Fruit fly (Drosophila melanogaster) whole organism, embryonic: ENCODE data around the gene CG34331.

Experiments used
- CG10321 ChIP-seq: fragments of 200-800 bp; sonication (Bioruptor generic); IDR thresholded peaks from 2 replicates; pipeline ENCODE4 v1.3.6; 2022; ENCODE audit warnings: missing biosample characterization, missing genetic modification characterization
- CG11093 ChIP-seq: fragments of 200-800 bp; sonication (Bioruptor generic); IDR thresholded peaks from 3 replicates; pipeline ENCODE4 v1.3.6; 2022; ENCODE audit warnings: missing biosample characterization, missing genetic modification characterization
- CG11247 ChIP-seq: fragments of 200-800 bp; sonication (Bioruptor generic); IDR thresholded peaks from 2 replicates; pipeline ENCODE4 v1.3.6; 2022; ENCODE audit warnings: missing biosample characterization, missing genetic modification characterization
- CG11504 ChIP-seq: fragments of 200-800 bp; sonication (Bioruptor generic); optimal IDR thresholded peaks from 3 replicates; lab custom pipeline; 2019; ENCODE audit warnings: missing biosample characterization, mild to moderate bottlenecking, missing genetic modification characterization, moderate library complexity
- CG13287 ChIP-seq: fragments of 200-800 bp; sonication (Bioruptor generic); IDR thresholded peaks from 2 replicates; pipeline ENCODE4 v1.3.6; 2022; ENCODE audit warnings: missing biosample characterization, missing genetic modification characterization; ENCODE audit not compliant: partially characterized antibody
- CG13894 ChIP-seq: fragments of 200-800 bp; sonication (Bioruptor generic); optimal IDR thresholded peaks from 3 replicates; lab custom pipeline; 2018; ENCODE audit warnings: missing biosample characterization, mild to moderate bottlenecking, missing genetic modification characterization, moderate library complexity
- CG15011 ChIP-seq: fragments of 200-800 bp; sonication (Bioruptor generic); optimal IDR thresholded peaks from 3 replicates; lab custom pipeline; 2018; ENCODE audit warnings: missing biosample characterization, mild to moderate bottlenecking, missing genetic modification characterization
- CG15696 ChIP-seq: fragments of 200-800 bp; sonication (Bioruptor generic); optimal IDR thresholded peaks from 2 replicates; lab custom pipeline; 2019; ENCODE audit warnings: missing biosample characterization, mild to moderate bottlenecking, missing genetic modification characterization, moderate library complexity
- CG1647 ChIP-seq: fragments of 200-800 bp; sonication (Bioruptor generic); optimal IDR thresholded peaks from 3 replicates; lab custom pipeline; 2016; ENCODE audit warnings: missing biosample characterization, missing genetic modification characterization
- CG17802 ChIP-seq: fragments of 200-800 bp; sonication (Bioruptor generic); optimal IDR thresholded peaks from 2 replicates; lab custom pipeline; 2018; ENCODE audit warnings: missing biosample characterization, mild to moderate bottlenecking, missing genetic modification characterization, moderate library complexity
- CG18599 ChIP-seq: fragments of 200-800 bp; sonication (Bioruptor generic); optimal IDR thresholded peaks from 3 replicates; lab custom pipeline; 2017; ENCODE audit warnings: missing biosample characterization, missing genetic modification characterization, mild to moderate bottlenecking, moderate library complexity, missing genetic modification reagents
- CG2120 ChIP-seq: fragments of 200-800 bp; sonication (Bioruptor generic); optimal IDR thresholded peaks from 3 replicates; lab custom pipeline; 2016; ENCODE audit warnings: missing biosample characterization, missing genetic modification characterization
- CG2712 ChIP-seq: fragments of 200-800 bp; optimal IDR thresholded peaks from 3 replicates; lab custom pipeline; 2019; ENCODE audit warnings: missing biosample characterization, mild to moderate bottlenecking, missing genetic modification characterization, moderate library complexity
- CG31388 ChIP-seq: fragments of 200-800 bp; sonication (Bioruptor generic); optimal IDR thresholded peaks from 2 replicates; lab custom pipeline; 2016; ENCODE audit warnings: missing biosample characterization, missing genetic modification characterization
- CG31441 ChIP-seq: fragments of 200-800 bp; sonication (Bioruptor generic); IDR thresholded peaks from 2 replicates; pipeline ENCODE4 v1.3.6; 2022; ENCODE audit warnings: missing biosample characterization, missing genetic modification characterization
- CG3281 ChIP-seq: fragments of 200-800 bp; sonication (Bioruptor generic); optimal IDR thresholded peaks from 3 replicates; lab custom pipeline; 2017; ENCODE audit warnings: missing biosample characterization, mild to moderate bottlenecking, missing genetic modification characterization
- CG33557 ChIP-seq: fragments of 200-800 bp; sonication (Bioruptor generic); optimal IDR thresholded peaks from 2 replicates; lab custom pipeline; 2019; ENCODE audit warnings: missing biosample characterization, mild to moderate bottlenecking, missing genetic modification characterization, moderate library complexity
- CG3847 ChIP-seq: fragments of 200-800 bp; sonication (Bioruptor generic); IDR thresholded peaks from 2 replicates; pipeline ENCODE4 v1.3.6; 2022; ENCODE audit warnings: missing biosample characterization, missing genetic modification characterization
- CG4424 ChIP-seq: fragments of 200-800 bp; sonication (Bioruptor generic); optimal IDR thresholded peaks from 3 replicates; lab custom pipeline; 2016; ENCODE audit warnings: missing biosample characterization, missing genetic modification characterization
- CG4854 ChIP-seq: fragments of 200-800 bp; sonication (Bioruptor generic); optimal IDR thresholded peaks from 2 replicates; lab custom pipeline; 2016; ENCODE audit warnings: missing biosample characterization, missing genetic modification characterization, inconsistent platforms
- CG6689 ChIP-seq: fragments of 200-800 bp; sonication (Bioruptor generic); IDR thresholded peaks from 2 replicates; pipeline ENCODE4 v1.3.6; 2022; ENCODE audit warnings: missing biosample characterization, missing genetic modification characterization
- CG7556 ChIP-seq: fragments of 200-800 bp; sonication (Bioruptor generic); optimal IDR thresholded peaks from 2 replicates; lab custom pipeline; 2017; ENCODE audit warnings: missing biosample characterization, mild to moderate bottlenecking, missing genetic modification characterization
- CoRest ChIP-seq: fragments of 200-800 bp; sonication (Bioruptor generic); optimal IDR thresholded peaks from 3 replicates; lab custom pipeline; 2018; ENCODE audit warnings: missing biosample characterization, mild to moderate bottlenecking, missing genetic modification characterization, moderate library complexity
- Dad ChIP-seq: fragments of 200-800 bp; sonication (Bioruptor generic); optimal IDR thresholded peaks from 3 replicates; lab custom pipeline; 2016; ENCODE audit warnings: missing biosample characterization, missing genetic modification characterization
- Dip2 ChIP-seq: fragments of 200-800 bp; sonication (Bioruptor generic); IDR thresholded peaks from 2 replicates; pipeline ENCODE4 v1.3.6; 2022; ENCODE audit warnings: missing biosample characterization, missing genetic modification characterization
- Dref ChIP-seq: fragments of 200-800 bp; sonication (Bioruptor generic); IDR thresholded peaks from 2 replicates; pipeline ENCODE4 v1.3.6; 2022; ENCODE audit warnings: missing biosample characterization, missing genetic modification characterization
- E2f2 ChIP-seq: fragments of 200-800 bp; sonication (Bioruptor generic); IDR thresholded peaks from 2 replicates; pipeline ENCODE4 v1.3.6; 2022; ENCODE audit warnings: missing biosample characterization, missing genetic modification characterization
- Gug ChIP-seq: fragments of 200-800 bp; sonication (Bioruptor generic); IDR thresholded peaks from 4 replicates; pipeline ENCODE4 v1.3.6; 2022; ENCODE audit warnings: missing biosample characterization, missing genetic modification characterization
- HLH4C ChIP-seq: fragments of 200-800 bp; sonication (Bioruptor generic); IDR thresholded peaks from 3 replicates; pipeline ENCODE4 v1.3.6; 2022; ENCODE audit warnings: missing biosample characterization, missing genetic modification characterization; ENCODE audit not compliant: partially characterized antibody
- Hey ChIP-seq: fragments of 200-800 bp; sonication (Bioruptor generic); optimal IDR thresholded peaks from 3 replicates; lab custom pipeline; 2018; ENCODE audit warnings: missing biosample characterization, mild to moderate bottlenecking, missing genetic modification characterization
- Jarid2 ChIP-seq: fragments of 200-800 bp; sonication (Bioruptor generic); optimal IDR thresholded peaks from 3 replicates; lab custom pipeline; 2017; ENCODE audit warnings: mild to moderate bottlenecking, missing biosample characterization, missing genetic modification reagents, missing genetic modification characterization
- Lim3 ChIP-seq: fragments of 200-800 bp; sonication (Bioruptor generic); IDR thresholded peaks from 2 replicates; pipeline ENCODE4 v1.3.6; 2022; ENCODE audit warnings: missing biosample characterization, missing genetic modification characterization
- MESR4 ChIP-seq: fragments of 200-800 bp; sonication (Bioruptor generic); optimal IDR thresholded peaks from 2 replicates; lab custom pipeline; 2018; ENCODE audit warnings: missing biosample characterization, mild to moderate bottlenecking, missing genetic modification characterization, moderate library complexity
- Med ChIP-seq: fragments of 200-800 bp; sonication (Bioruptor generic); peaks from one replicate; lab custom pipeline; 2016; ENCODE audit warnings: missing biosample characterization, missing genetic modification characterization, mild to moderate bottlenecking, inconsistent platforms, moderate library complexity
- Mrtf ChIP-seq: fragments of 200-800 bp; sonication (Bioruptor generic); IDR thresholded peaks from 3 replicates; pipeline ENCODE4 v1.3.6; 2022; ENCODE audit warnings: missing biosample characterization, missing genetic modification characterization
- Poxn ChIP-seq: fragments of 200-800 bp; sonication (Bioruptor generic); IDR thresholded peaks from 2 replicates; pipeline ENCODE4 v1.3.6; 2022; ENCODE audit warnings: missing biosample characterization, missing genetic modification characterization
- Sry-δ ChIP-seq: fragments of 200-800 bp; sonication (Bioruptor generic); optimal IDR thresholded peaks from 2 replicates; lab custom pipeline; 2016; ENCODE audit warnings: missing biosample characterization, missing genetic modification characterization
- bbx ChIP-seq: fragments of 200-800 bp; sonication (Bioruptor generic); IDR thresholded peaks from 2 replicates; pipeline ENCODE4 v1.3.6; 2022; ENCODE audit warnings: missing biosample characterization, missing genetic modification characterization; ENCODE audit not compliant: partially characterized antibody
- eve ChIP-seq, 2 experiments: fragments of >200 bp; optimal IDR thresholded peaks; 2 replicates each; lab custom pipeline; 2017; ENCODE audit warnings: missing biosample characterization in 2 of 2, missing genetic modification characterization in 2 of 2
- gem ChIP-seq: fragments of 200-800 bp; sonication (Bioruptor generic); optimal IDR thresholded peaks from 2 replicates; lab custom pipeline; 2019; ENCODE audit warnings: missing biosample characterization, mild to moderate bottlenecking, missing genetic modification characterization, moderate library complexity
- gfzf ChIP-seq: fragments of 200-800 bp; sonication (Bioruptor generic); optimal IDR thresholded peaks from 2 replicates; lab custom pipeline; 2016; ENCODE audit warnings: missing biosample characterization, mild to moderate bottlenecking, missing genetic modification characterization, moderate library complexity
- gsb ChIP-seq: fragments of 200-800 bp; sonication (Bioruptor generic); IDR thresholded peaks from 2 replicates; pipeline ENCODE4 v1.3.6; 2022; ENCODE audit warnings: missing biosample characterization, missing genetic modification characterization
- h ChIP-seq: fragments of >200 bp; optimal IDR thresholded peaks from 2 replicates; lab custom pipeline; 2017
- hbn ChIP-seq: fragments of 200-800 bp; sonication (Bioruptor generic); IDR thresholded peaks from 2 replicates; pipeline ENCODE4 v1.3.6; 2022; ENCODE audit warnings: missing biosample characterization, missing genetic modification characterization; ENCODE audit not compliant: partially characterized antibody
- jumu ChIP-seq: fragments of 200-800 bp; sonication (Bioruptor generic); optimal IDR thresholded peaks from 3 replicates; lab custom pipeline; 2016; ENCODE audit warnings: missing biosample characterization, missing genetic modification characterization
- mld ChIP-seq: fragments of 200-800 bp; sonication (Bioruptor generic); IDR thresholded peaks from 3 replicates; pipeline ENCODE4 v1.3.6; 2022; ENCODE audit warnings: missing biosample characterization, missing genetic modification characterization; ENCODE audit not compliant: partially characterized antibody
- pfk ChIP-seq: fragments of 200-800 bp; sonication (Bioruptor generic); optimal IDR thresholded peaks from 2 replicates; lab custom pipeline; 2018; ENCODE audit warnings: missing biosample characterization, mild to moderate bottlenecking, missing genetic modification characterization, moderate library complexity
- pho ChIP-seq: fragments of 200-800 bp; sonication (Bioruptor generic); optimal IDR thresholded peaks from 2 replicates; lab custom pipeline; 2016; ENCODE audit warnings: missing biosample characterization, missing genetic modification characterization
- sna ChIP-seq: fragments of 200-800 bp; sonication (Bioruptor generic); IDR thresholded peaks from 2 replicates; pipeline ENCODE4 v1.3.6; 2022; ENCODE audit warnings: missing biosample characterization, missing genetic modification characterization; ENCODE audit not compliant: partially characterized antibody
- stwl ChIP-seq: fragments of 200-800 bp; sonication (Bioruptor generic); optimal IDR thresholded peaks from 3 replicates; lab custom pipeline; 2018; ENCODE audit warnings: missing biosample characterization, mild to moderate bottlenecking, missing genetic modification characterization, moderate library complexity
- vnd ChIP-seq: fragments of 200-800 bp; sonication (Bioruptor generic); IDR thresholded peaks from 3 replicates; pipeline ENCODE4 v1.3.6; 2022; ENCODE audit warnings: missing biosample characterization, missing genetic modification characterization; ENCODE audit not compliant: partially characterized antibody
- zf30C ChIP-seq: fragments of 200-800 bp; sonication (Bioruptor generic); optimal IDR thresholded peaks from 3 replicates; lab custom pipeline; 2018; ENCODE audit warnings: missing biosample characterization, mild to moderate bottlenecking, missing genetic modification characterization

CG34331 gene

dm6 chrX:20162586-20162985 is 40.3 kb downstream of the CG34331 start (continued):
- no peak for TF ChIP-seq CG11247 (GFP tag; lab: Robert Waterston, UW)
- no peak for TF ChIP-seq CG1647 (GFP tag; lab: Kevin White, UChicago)
- TF ChIP-seq CG11504: peak; percentile 7
- TF ChIP-seq CG7556 (GFP tag; lab: Kevin White, UChicago): no peak
- peak; percentile 32 for TF ChIP-seq stwl (tag; lab: Kevin White, UChicago)
- no peak for TF ChIP-seq CG31441 (GFP tag; lab: Robert Waterston, UW)
- no peak for TF ChIP-seq HLH4C
- no peak for TF ChIP-seq Gug (GFP tag; lab: Robert Waterston, UW)
- no peak for TF ChIP-seq zf30C
- no peak for TF ChIP-seq CG4424
- TF ChIP-seq sna (GFP tag; lab: Robert Waterston, UW): no peak
- no peak for TF ChIP-seq CG15011 (GFP tag; lab: Kevin White, UChicago)
- peak; percentile 87 for TF ChIP-seq E2f2 (GFP tag; lab: Robert Waterston, UW)
- no peak for TF ChIP-seq Jarid2
- peak; percentile 27 for TF ChIP-seq gem
- TF ChIP-seq vnd (GFP tag; lab: Robert Waterston, UW): no peak
- TF ChIP-seq CG17802: no peak
- TF ChIP-seq CG3281 (GFP tag; lab: Kevin White, UChicago): no peak
- peak; percentile 67 for TF ChIP-seq Med (GFP tag; lab: Kevin White, UChicago)
- no peak for TF ChIP-seq CG6689 (GFP tag; lab: Robert Waterston, UW)
- TF ChIP-seq h (lab: Kevin White, UChicago): no peak
- no peak for TF ChIP-seq CG10321 (GFP tag; lab: Robert Waterston, UW)
- no peak for TF ChIP-seq gsb
- TF ChIP-seq pfk: peak; percentile 6
- TF ChIP-seq CG15696 (tag; lab: Kevin White, UChicago): no peak
- no peak for TF ChIP-seq Mrtf (GFP tag; lab: Robert Waterston, UW)
- no peak for TF ChIP-seq Dad (GFP tag; lab: Kevin White, UChicago)
- no peak for TF ChIP-seq CG13894 (tag; lab: Kevin White, UChicago)
- no peak for TF ChIP-seq CG2712
- TF ChIP-seq CG33557 (GFP tag; lab: Kevin White, UChicago): no peak
- no peak for TF ChIP-seq CG31388
- no peak for TF ChIP-seq CG4854 (GFP tag; lab: Kevin White, UChicago)
- TF ChIP-seq CG13287 (GFP tag; lab: Robert Waterston, UW): peak; percentile 34; the same call in 1 of the 2 replicates

DNA sequence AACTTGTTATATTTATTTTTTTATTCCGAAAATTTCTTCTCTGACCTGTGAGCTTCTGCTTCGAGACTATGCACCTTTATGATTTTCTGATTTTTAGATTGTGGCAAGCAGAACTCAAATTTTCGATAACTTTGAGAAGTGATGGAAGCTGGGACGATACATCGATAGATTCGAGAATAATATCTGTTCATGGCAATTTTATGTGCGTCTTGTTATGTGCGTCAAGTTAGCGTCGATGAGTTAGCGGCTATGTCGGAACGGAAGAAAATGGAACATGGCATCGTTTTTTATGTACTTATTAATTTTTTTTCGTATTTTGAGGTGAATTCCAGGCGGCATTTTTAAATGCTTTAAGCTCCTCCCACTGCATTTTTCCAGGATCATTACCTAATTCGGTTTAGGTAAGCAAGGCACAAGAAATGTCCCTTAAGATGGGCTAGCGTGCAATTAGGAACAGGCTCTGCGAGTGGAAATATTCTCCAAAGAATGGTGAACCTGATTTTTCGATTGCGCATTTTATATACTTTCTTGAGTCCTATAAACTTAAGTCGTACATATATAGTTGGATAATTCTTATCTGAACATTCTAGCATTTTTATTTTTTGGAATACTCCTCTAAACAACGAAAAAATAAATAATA is 43.6 kb downstream of the CG34331 start, which contains the start of gene Phf7:
Phf7 (minus strand) TSS at position 58 of the 640 bp plus-strand sequence.
- TF ChIP-seq CG3847 (GFP tag; lab: Robert Waterston, UW) (0 out of 2 replicates have a peak, but pooled peaks have one; percentile 12), bbx (peak; percentile 77), Poxn (no peak), gfzf (GFP tag; lab: Kevin White, UChicago) (peak; percentile 36), Dip2 (GFP tag; lab: Robert Waterston, UW) (no peak), Hey (tag; lab: Kevin White, UChicago) (no peak), MESR4 (GFP tag; lab: Kevin White, UChicago) (no peak), CG2120 (GFP tag; lab: Kevin White, UChicago) (peak; percentile 8), CoRest (tag; lab: Kevin White, UChicago) (peak; percentile 23), CG18599 (GFP tag; lab: Kevin White, UChicago) (no peak), hbn (peak; percentile 58), CG11093 (GFP tag; lab: Robert Waterston, UW) (no peak), mld (GFP tag; lab: Robert Waterston, UW) (peak; percentile 65; the same call in 1 of the 3 replicates), Sry-δ (GFP tag; lab: Kevin White, UChicago) (peak; percentile 94), eve (GFP tag; optimal IDR thresholded peaks at IDR 0.05; lab: Kevin White, UChicago) (no peak), pho (GFP tag; lab: Kevin White, UChicago) (peak; percentile 13), Lim3 (GFP tag; lab: Robert Waterston, UW) (no peak), Dref (GFP tag; lab: Robert Waterston, UW) (peak; percentile 85), jumu (GFP tag; lab: Kevin White, UChicago) (peak; percentile 18)
